Fruit fly (Drosophila melanogaster): Measurements from ENCODE around the gene Ski6.

Gene Ski6

dm6 chr2L:13258702-13259101, 36.5 kb upstream of the Ski6 start (continued):
- TF ChIP-seq eve (GFP tag; optimal IDR thresholded peaks at IDR 0.05) = peak in 1 of 2 experiments; percentile 40
- TF ChIP-seq MBD-R2 (GFP tag; IDR thresholded peaks at IDR 0.05) = no peak
- no peak for TF ChIP-seq CG14441 (GFP tag; IDR thresholded peaks at IDR 0.05)
- TF ChIP-seq Optix (GFP tag; IDR thresholded peaks at IDR 0.05) = no peak
- TF ChIP-seq nmo (GFP tag; optimal IDR thresholded peaks at IDR 0.05) = peak; percentile 12
- no peak for TF ChIP-seq nerfin-1 (tag; optimal IDR thresholded peaks at IDR 0.05)
- no peak for TF ChIP-seq chm (GFP tag; IDR thresholded peaks at IDR 0.05)
- no peak for TF ChIP-seq CHES-1-like (GFP tag; optimal IDR thresholded peaks at IDR 0.05)
- TF ChIP-seq hkb (optimal IDR thresholded peaks at IDR 0.05) = no peak
- TF ChIP-seq hkb (GFP tag; IDR thresholded peaks at IDR 0.05) = no peak; the same call in 1 of the 2 replicates
- no peak for TF ChIP-seq toy (GFP tag; IDR thresholded peaks at IDR 0.05)
- 0 out of 2 replicates have a peak, but pooled peaks have one; percentile 26 for TF ChIP-seq ara (GFP tag; IDR thresholded peaks at IDR 0.05)
- peak in 1 of 2 experiments; percentile 52 for TF ChIP-seq bsh (GFP tag; optimal IDR thresholded peaks at IDR 0.05)
- no peak for TF ChIP-seq tx (GFP tag; optimal IDR thresholded peaks at IDR 0.05)
- TF ChIP-seq Xrp1 (GFP tag; IDR thresholded peaks at IDR 0.05) = peak; percentile 40; the same call in 1 of the 2 replicates
- TF ChIP-seq Doc2 (GFP tag; IDR thresholded peaks at IDR 0.05) = no peak
- no peak for TF ChIP-seq CG12299 (tag; optimal IDR thresholded peaks at IDR 0.05)
- TF ChIP-seq Chrac-16 (GFP tag; optimal IDR thresholded peaks at IDR 0.05) = no peak
- no peak for TF ChIP-seq Bgb (GFP tag; IDR thresholded peaks at IDR 0.05; ENCODE audit: partially characterized antibody)
- no peak for TF ChIP-seq Neu2 (GFP tag; optimal IDR thresholded peaks at IDR 0.05; ENCODE audit: borderline replicate concordance)
- TF ChIP-seq CG43689 (GFP tag; IDR thresholded peaks at IDR 0.05) = no peak
- no peak for TF ChIP-seq CG9727 (GFP tag; optimal IDR thresholded peaks at IDR 0.05)
- TF ChIP-seq CG9437 (GFP tag; optimal IDR thresholded peaks at IDR 0.05) = no peak
- TF ChIP-seq CG11504 (tag; optimal IDR thresholded peaks at IDR 0.05) = peak; percentile 48
- no peak for TF ChIP-seq BtbVII (GFP tag; optimal IDR thresholded peaks at IDR 0.05)
- no peak for TF ChIP-seq mirr (GFP tag; optimal IDR thresholded peaks at IDR 0.05)
- peak; percentile 8 for TF ChIP-seq Hmr (GFP tag; optimal IDR thresholded peaks at IDR 0.05)
- TF ChIP-seq Hey (tag; optimal IDR thresholded peaks at IDR 0.05) = no peak
- TF ChIP-seq gcm (GFP tag; optimal IDR thresholded peaks at IDR 0.05) = no peak
- no peak for TF ChIP-seq CG10654 (GFP tag; optimal IDR thresholded peaks at IDR 0.05)
- TF ChIP-seq Ravus (GFP tag; IDR thresholded peaks at IDR 0.05) = no peak
- TF ChIP-seq CG11695 (GFP tag; IDR thresholded peaks at IDR 0.05) = no peak
- no peak for TF ChIP-seq CG7987 (GFP tag; optimal IDR thresholded peaks at IDR 0.05)
- no peak for TF ChIP-seq schlank (tag; optimal IDR thresholded peaks at IDR 0.05)
- no peak for TF ChIP-seq dmrt99B (tag; optimal IDR thresholded peaks at IDR 0.05)
- no peak for TF ChIP-seq grau (tag; optimal IDR thresholded peaks at IDR 0.05)
- no peak for TF ChIP-seq fu2 (GFP tag; optimal IDR thresholded peaks at IDR 0.05)
- TF ChIP-seq CG8281 (tag; optimal IDR thresholded peaks at IDR 0.05) = no peak
- TF ChIP-seq CG32532 (GFP tag; IDR thresholded peaks at IDR 0.05) = peak; percentile 40; the same call in 1 of the 2 replicates
- TF ChIP-seq CG32772 (GFP tag; IDR thresholded peaks at IDR 0.05) = no peak
- TF ChIP-seq Oaz (GFP tag; IDR thresholded peaks at IDR 0.05) = no peak
- no peak for TF ChIP-seq dmrt11E (tag; optimal IDR thresholded peaks at IDR 0.05)
- no peak for TF ChIP-seq CG11560 (tag; IDR thresholded peaks at IDR 0.05)
- TF ChIP-seq CG18476 (GFP tag; optimal IDR thresholded peaks at IDR 0.05) = no peak
- peak; percentile 47 for TF ChIP-seq CG12219 (GFP tag; optimal IDR thresholded peaks at IDR 0.05)
- TF ChIP-seq mam (GFP tag; optimal IDR thresholded peaks at IDR 0.05) = no peak
- TF ChIP-seq Kr (GFP tag; optimal IDR thresholded peaks at IDR 0.05) = no peak
- TF ChIP-seq Dad (GFP tag; optimal IDR thresholded peaks at IDR 0.05) = peak; percentile 6
- no peak for TF ChIP-seq CG18619 (GFP tag; optimal IDR thresholded peaks at IDR 0.05)
- TF ChIP-seq CG4424 (GFP tag; optimal IDR thresholded peaks at IDR 0.05) = peak; percentile 18
- no peak for TF ChIP-seq CG2678 (tag; optimal IDR thresholded peaks at IDR 0.05)
- peak in 1 of 2 experiments; percentile 12 for TF ChIP-seq dpn (GFP tag; optimal IDR thresholded peaks at IDR 0.05)

Data from whole organism, embryonic.